Worm (Caenorhabditis elegans) whole organism, late embryonic: Measurements from ENCODE around the gene H35N09.2.

Source experiments
- K09A11.1 ChIP-seq: sonication (generic microtip); optimal IDR thresholded peaks from 2 replicates; lab custom pipeline; 2017; ENCODE audit warnings: antibody characterized with exemption, mild to moderate bottlenecking, missing genetic modification characterization, missing compliant biosample characterization; ENCODE audit not compliant: insufficient read depth
- T23F11.4 ChIP-seq: fragments of 200-800 bp; sonication (Bioruptor generic); optimal IDR thresholded peaks from 2 replicates; lab custom pipeline; 2018; ENCODE audit warnings: mild to moderate bottlenecking, missing genetic modification characterization, missing compliant biosample characterization
- ama-1 ChIP-seq: fragments of 150-350 bp; optimal IDR thresholded peaks from 2 replicates; lab custom pipeline; 2014
- ceh-45 ChIP-seq: fragments of 200-800 bp; sonication (Bioruptor generic); IDR thresholded peaks from 2 replicates; pipeline ENCODE4 v1.3.6; 2022; ENCODE audit warnings: missing genetic modification reagents, missing genetic modification characterization, missing compliant biosample characterization
- hlh-30 ChIP-seq: sonication (generic microtip); optimal IDR thresholded peaks from 2 replicates; lab custom pipeline; 2017; ENCODE audit warnings: antibody characterized with exemption, missing genetic modification characterization, missing compliant biosample characterization; ENCODE audit not compliant: insufficient read depth
- lin-11 ChIP-seq: fragments of 200-800 bp; sonication (Bioruptor generic); optimal IDR thresholded peaks from 2 replicates; lab custom pipeline; 2018; ENCODE audit warnings: mild to moderate bottlenecking, missing genetic modification characterization, missing compliant biosample characterization
- npax-4 ChIP-seq: sonication (generic microtip); optimal IDR thresholded peaks from 2 replicates; lab custom pipeline; 2016; ENCODE audit warnings: missing genetic modification characterization, missing compliant biosample characterization
- rnt-1 ChIP-seq: sonication (generic microtip); optimal IDR thresholded peaks from 2 replicates; lab custom pipeline; 2016; ENCODE audit warnings: missing genetic modification characterization, missing compliant biosample characterization
- sox-4 ChIP-seq: sonication (generic microtip); optimal IDR thresholded peaks from 2 replicates; lab custom pipeline; 2017; ENCODE audit warnings: mild to moderate bottlenecking, missing genetic modification characterization, inconsistent platforms, missing compliant biosample characterization
- ttx-3 ChIP-seq: sonication (generic microtip); optimal IDR thresholded peaks from 2 replicates; lab custom pipeline; 2016; ENCODE audit warnings: missing genetic modification reagents, missing genetic modification characterization, missing compliant biosample characterization
- unc-55 ChIP-seq: sonication (generic microtip); optimal IDR thresholded peaks from 2 replicates; lab custom pipeline; 2017; ENCODE audit warnings: missing biosample characterization, missing genetic modification reagents, missing genetic modification characterization

- TF ChIP-seq lin-11, result no peak
- no peak for TF ChIP-seq ttx-3
- no peak for TF ChIP-seq sox-4
- TF ChIP-seq unc-55 (GFP tag; lab: Kevin White, UChicago), result no peak
- no peak for TF ChIP-seq ama-1 (lab: Kevin White, UChicago)
- TF ChIP-seq T23F11.4 (GFP tag; lab: Kevin White, UChicago), result no peak
- no peak for TF ChIP-seq hlh-30 (tag; lab: Kevin White, UChicago)
- TF ChIP-seq ceh-45 (GFP tag; lab: Robert Waterston, UW), result no peak
- TF ChIP-seq npax-4 (tag; lab: Kevin White, UChicago), result no peak
- no peak for TF ChIP-seq K09A11.1 (tag; lab: Kevin White, UChicago)
- no peak for TF ChIP-seq rnt-1 (tag; lab: Kevin White, UChicago)
Measured at ce11 chrX:8562586-8562985, 42.3 kb downstream of the H35N09.2 start.
